Worm (Caenorhabditis elegans) whole organism, mixed stage, embryonic: ENCODE data around the gene T19D2.13.

Experiments
- M03D4.4 ChIP-seq: sonication (generic microtip); optimal IDR thresholded peaks from 2 replicates; lab custom pipeline; 2017; ENCODE audit warnings: mild to moderate bottlenecking, missing genetic modification characterization, missing compliant biosample characterization
- ceh-39 ChIP-seq: fragments of 150-350 bp; optimal IDR thresholded peaks from 2 replicates; lab custom pipeline; 2014; ENCODE audit warnings: missing biosample characterization, missing genetic modification characterization
- ceh-43 ChIP-seq: fragments of 200-800 bp; sonication (Bioruptor generic); optimal IDR thresholded peaks from 2 replicates; lab custom pipeline; 2018; ENCODE audit warnings: mild to moderate bottlenecking, missing genetic modification characterization, moderate library complexity, missing compliant biosample characterization
- ceh-83 ChIP-seq: fragments of 200-800 bp; sonication (Bioruptor generic); optimal IDR thresholded peaks from 2 replicates; lab custom pipeline; 2018; ENCODE audit warnings: mild to moderate bottlenecking, missing genetic modification characterization, missing compliant biosample characterization
- ces-1 ChIP-seq: fragments of 150-350 bp; optimal IDR thresholded peaks from 2 replicates; lab custom pipeline; 2014; ENCODE audit warnings: missing biosample characterization, missing genetic modification reagents, missing genetic modification characterization
- cnd-1 ChIP-seq: fragments of 200-800 bp; sonication (Bioruptor generic); optimal IDR thresholded peaks from 2 replicates; lab custom pipeline; 2018; ENCODE audit warnings: mild to moderate bottlenecking, missing genetic modification characterization, missing compliant biosample characterization
- drap-1 ChIP-seq: fragments of 200-800 bp; sonication (Bioruptor generic); optimal IDR thresholded peaks from 3 replicates; lab custom pipeline; 2018; ENCODE audit warnings: mild to moderate bottlenecking, missing genetic modification characterization, missing compliant biosample characterization
- elt-1 ChIP-seq: sonication (generic microtip); optimal IDR thresholded peaks from 2 replicates; lab custom pipeline; 2017; ENCODE audit warnings: missing genetic modification characterization, mild to moderate bottlenecking, missing compliant biosample characterization, antibody characterized with exemption, moderate library complexity, borderline replicate concordance; ENCODE audit not compliant: insufficient read depth
- elt-3 ChIP-seq: fragments of 150-350 bp; optimal IDR thresholded peaks from 2 replicates; lab custom pipeline; 2014; ENCODE audit warnings: missing biosample characterization, missing genetic modification characterization
- flh-1 ChIP-seq: fragments of 200-800 bp; sonication (Bioruptor generic); optimal IDR thresholded peaks from 2 replicates; lab custom pipeline; 2018; ENCODE audit warnings: mild to moderate bottlenecking, missing genetic modification characterization, moderate library complexity, missing compliant biosample characterization
- ham-2 ChIP-seq: fragments of 200-800 bp; sonication (Bioruptor generic); optimal IDR thresholded peaks from 2 replicates; lab custom pipeline; 2018; ENCODE audit warnings: mild to moderate bottlenecking, missing genetic modification characterization, missing compliant biosample characterization
- hlh-1 ChIP-seq: fragments of 150-350 bp; optimal IDR thresholded peaks from 2 replicates; lab custom pipeline; 2014; ENCODE audit warnings: missing biosample characterization, missing genetic modification reagents, missing genetic modification characterization
- lin-13 ChIP-seq: fragments of 150-350 bp; optimal IDR thresholded peaks from 2 replicates; lab custom pipeline; 2014; ENCODE audit warnings: missing biosample characterization, missing genetic modification characterization
- lsy-2 ChIP-seq: fragments of 150-350 bp; optimal IDR thresholded peaks from 2 replicates; lab custom pipeline; 2014; ENCODE audit warnings: missing biosample characterization, missing genetic modification characterization
- mab-5 ChIP-seq: fragments of 150-350 bp; optimal IDR thresholded peaks from 2 replicates; lab custom pipeline; 2014; ENCODE audit warnings: missing biosample characterization, missing genetic modification characterization
- mep-1 ChIP-seq: fragments of 150-350 bp; optimal IDR thresholded peaks from 2 replicates; lab custom pipeline; 2017; ENCODE audit warnings: missing biosample characterization, missing genetic modification reagents, missing genetic modification characterization, inconsistent platforms
- mls-2 ChIP-seq: sonication (generic microtip); optimal IDR thresholded peaks from 2 replicates; lab custom pipeline; 2016; ENCODE audit warnings: mild to moderate bottlenecking, missing genetic modification characterization, moderate library complexity, missing compliant biosample characterization
- nhr-2 ChIP-seq: fragments of 150-350 bp; optimal IDR thresholded peaks from 2 replicates; lab custom pipeline; 2014; ENCODE audit warnings: missing biosample characterization, missing genetic modification characterization
- nhr-237 ChIP-seq: fragments of 150-350 bp; optimal IDR thresholded peaks from 2 replicates; lab custom pipeline; 2014; ENCODE audit warnings: missing biosample characterization, missing genetic modification characterization
- nhr-28 ChIP-seq: fragments of 150-350 bp; optimal IDR thresholded peaks from 2 replicates; lab custom pipeline; 2014; ENCODE audit warnings: missing biosample characterization, missing genetic modification characterization
- nhr-76 ChIP-seq: sonication (generic microtip); optimal IDR thresholded peaks from 2 replicates; lab custom pipeline; 2017; ENCODE audit warnings: missing biosample characterization, missing genetic modification characterization
- pha-4 ChIP-seq: fragments of 150-350 bp; optimal IDR thresholded peaks from 2 replicates; lab custom pipeline; 2018; ENCODE audit warnings: missing biosample characterization, missing genetic modification reagents, missing genetic modification characterization
- sem-2 ChIP-seq: fragments of 200-800 bp; sonication (Bioruptor generic); optimal IDR thresholded peaks from 2 replicates; lab custom pipeline; 2018; ENCODE audit warnings: mild to moderate bottlenecking, missing genetic modification characterization, missing compliant biosample characterization
- snpc-4 ChIP-seq: fragments of 150-350 bp; optimal IDR thresholded peaks from 2 replicates; lab custom pipeline; 2014; ENCODE audit warnings: missing biosample characterization, missing genetic modification characterization
- sptf-1 ChIP-seq: sonication (generic microtip); optimal IDR thresholded peaks from 2 replicates; lab custom pipeline; 2017; ENCODE audit warnings: mild to moderate bottlenecking, missing genetic modification characterization, moderate library complexity, missing compliant biosample characterization
- tbx-8 ChIP-seq: fragments of 200-800 bp; sonication (Bioruptor generic); optimal IDR thresholded peaks from 2 replicates; lab custom pipeline; 2018; ENCODE audit warnings: mild to moderate bottlenecking, missing genetic modification characterization, moderate library complexity, missing compliant biosample characterization
- unc-120 ChIP-seq: sonication (generic microtip); optimal IDR thresholded peaks from 2 replicates; lab custom pipeline; 2017; ENCODE audit warnings: missing genetic modification characterization, missing compliant biosample characterization; ENCODE audit not compliant: poor library complexity, severe bottlenecking
- unc-39 ChIP-seq: fragments of 150-350 bp; optimal IDR thresholded peaks from 2 replicates; lab custom pipeline; 2014; ENCODE audit warnings: missing biosample characterization, missing genetic modification characterization
- unc-62 ChIP-seq: fragments of 150-350 bp; optimal IDR thresholded peaks from 2 replicates; lab custom pipeline; 2014; ENCODE audit warnings: missing biosample characterization, missing genetic modification reagents, missing genetic modification characterization
- zip-8 ChIP-seq: fragments of 150-350 bp; optimal IDR thresholded peaks from 2 replicates; lab custom pipeline; 2014; ENCODE audit warnings: missing biosample characterization, missing genetic modification characterization

Gene T19D2.13

ce11 chrX:3942267-3942666, at the start of gene T19D2.13:
TSS of gene T19D2.13 (minus strand) at chrX:3942367.
- TF ChIP-seq ham-2 (no peak), hlh-1 (no peak), pha-4 (no peak), lsy-2 (no peak), nhr-2 (tag; lab: Kevin White, UChicago) (no peak), nhr-28 (no peak), tbx-8 (no peak), sem-2 (no peak), ceh-39 (tag; lab: Kevin White, UChicago) (no peak), snpc-4 (tag; lab: Kevin White, UChicago) (no peak)

- TF ChIP-seq ceh-39 (tag; lab: Kevin White, UChicago) (no peak), ceh-83 (GFP tag; lab: Kevin White, UChicago) (no peak), nhr-76 (no peak), ham-2 (no peak)
- TF ChIP-seq, all 35 proteins: peak for 0
Measured at ce11 chrX:3991652-3992051, 49.5 kb upstream of the T19D2.13 start.

DNA sequence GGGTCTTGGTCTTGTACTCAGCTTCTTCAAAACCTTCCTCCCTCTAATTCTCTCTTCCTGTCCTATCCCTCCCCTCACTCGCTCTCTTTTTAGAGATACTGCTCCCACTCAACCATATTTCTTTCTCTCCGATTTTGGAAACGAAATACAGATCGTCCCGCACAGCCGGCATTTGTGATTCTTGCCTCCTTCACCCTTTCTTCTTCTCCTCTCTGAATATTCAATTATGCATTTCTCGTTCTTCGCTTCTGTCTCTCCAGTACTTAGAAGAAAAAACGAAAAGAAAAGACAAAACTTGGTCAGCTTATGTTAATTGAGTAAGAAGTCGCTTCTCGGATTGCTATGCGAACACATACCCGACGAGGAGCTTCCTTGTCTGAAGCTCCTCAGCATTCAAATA, 48.8 kb upstream of the T19D2.13 start:
- TF ChIP-seq mls-2 (tag; lab: Kevin White, UChicago): no peak
- peak; percentile 66 for TF ChIP-seq ces-1 (GFP tag; lab: Kevin White, UChicago)
- TF ChIP-seq, all 35 proteins: peak for 1

DNA sequence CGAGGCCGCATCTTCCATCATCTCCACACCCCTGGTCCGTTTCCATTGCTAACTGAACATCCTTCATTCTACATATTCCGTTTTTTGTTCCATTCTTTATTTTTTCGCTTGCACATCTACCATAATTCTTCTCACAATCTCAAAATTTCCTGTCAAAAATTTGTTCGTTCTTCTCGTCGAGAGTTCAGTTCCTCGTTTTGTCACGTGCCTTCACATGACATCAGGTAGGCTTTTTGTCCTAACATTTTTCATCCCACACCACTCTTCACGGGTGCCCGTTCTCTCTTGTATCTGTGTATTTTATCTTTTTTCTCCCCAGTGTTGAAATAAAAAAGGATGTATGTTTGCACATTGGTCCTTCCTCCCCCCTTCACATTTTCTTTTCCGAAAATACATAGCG, 48.3 kb upstream of the T19D2.13 start:
- TF ChIP-seq mep-1 (no peak), drap-1 (GFP tag; lab: Kevin White, UChicago) (no peak), snpc-4 (tag; lab: Kevin White, UChicago) (no peak), unc-62 (GFP tag; lab: Kevin White, UChicago) (no peak), ceh-43 (GFP tag; lab: Kevin White, UChicago) (no peak), lin-13 (tag; lab: Kevin White, UChicago) (no peak), nhr-237 (tag; lab: Kevin White, UChicago) (no peak), elt-1 (tag; lab: Kevin White, UChicago) (no peak)

- no peak for TF ChIP-seq unc-39
- TF ChIP-seq nhr-28: no peak
- TF ChIP-seq ces-1 (GFP tag; lab: Kevin White, UChicago): peak; percentile 74
Measured at ce11 chrX:3988575-3988974, 46.4 kb upstream of the T19D2.13 start.

ce11 chrX:3982370-3982769, 40.2 kb upstream of the T19D2.13 start:
- TF ChIP-seq sem-2: no peak
- TF ChIP-seq tbx-8: no peak
- TF ChIP-seq nhr-2 (tag; lab: Kevin White, UChicago): no peak
- TF ChIP-seq elt-3 (tag; lab: Kevin White, UChicago): no peak
- no peak for TF ChIP-seq ces-1 (GFP tag; lab: Kevin White, UChicago)
- no peak for TF ChIP-seq pha-4
- TF ChIP-seq snpc-4 (tag; lab: Kevin White, UChicago): no peak
- TF ChIP-seq hlh-1: no peak
- TF ChIP-seq cnd-1 (tag; lab: Kevin White, UChicago): no peak
- no peak for TF ChIP-seq zip-8 (tag; lab: Kevin White, UChicago)
- TF ChIP-seq mep-1: no peak
- no peak for TF ChIP-seq unc-39
- no peak for TF ChIP-seq unc-62 (GFP tag; lab: Kevin White, UChicago)
- no peak for TF ChIP-seq sptf-1 (tag; lab: Kevin White, UChicago)
- TF ChIP-seq flh-1 (GFP tag; lab: Kevin White, UChicago): no peak
- no peak for TF ChIP-seq ceh-39 (tag; lab: Kevin White, UChicago)
- no peak for TF ChIP-seq lsy-2
- no peak for TF ChIP-seq mab-5
- TF ChIP-seq unc-120: no peak
- TF ChIP-seq ceh-83 (GFP tag; lab: Kevin White, UChicago): no peak

DNA sequence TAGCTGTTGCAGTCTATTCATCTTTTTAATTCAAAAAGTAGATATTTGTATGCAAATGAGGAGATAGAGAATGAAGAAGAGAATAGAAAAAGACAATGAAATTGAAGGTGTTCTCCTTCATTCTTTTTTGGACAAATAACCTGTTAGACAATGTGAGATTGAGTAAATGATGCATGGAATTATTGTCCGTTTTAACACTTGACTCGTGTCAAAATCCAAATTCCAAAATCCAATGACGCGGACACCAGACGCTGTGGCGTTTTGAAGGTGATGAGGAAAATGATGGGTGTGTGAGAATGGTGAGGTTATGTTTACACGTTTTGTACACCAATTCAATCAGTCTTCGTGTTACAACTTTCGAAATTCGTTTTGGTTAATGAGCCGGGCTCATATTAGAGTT, 37.0 kb upstream of the T19D2.13 start:
- TF ChIP-seq M03D4.4 (tag; lab: Kevin White, UChicago): no peak
- TF ChIP-seq ces-1 (GFP tag; lab: Kevin White, UChicago): peak; percentile 66
